Worm (Caenorhabditis elegans): ENCODE results near the gene smc-6.

- TF ChIP-seq pha-4 (tag; optimal IDR thresholded peaks at IDR 0.05) (peak; percentile 9), ceh-9 (tag; optimal IDR thresholded peaks at IDR 0.05) (no peak), unc-62 (GFP tag; optimal IDR thresholded peaks at IDR 0.05) (no peak), lin-39 (tag; optimal IDR thresholded peaks at IDR 0.05) (no peak), daf-12 (tag; optimal IDR thresholded peaks at IDR 0.05) (no peak), nhr-76 (tag; optimal IDR thresholded peaks at IDR 0.05) (no peak), jun-1 (tag; optimal IDR thresholded peaks at IDR 0.05) (no peak), snpc-4 (tag; optimal IDR thresholded peaks at IDR 0.05) (no peak)
Measured at ce11 chrII:11612034-11612723, 33.7 kb downstream of the smc-6 start, which contains the start of gene F07A11.5.

Measured in whole organism, L3 larva.